Worm (Caenorhabditis elegans) whole organism, late embryonic: ENCODE data around the gene F55A11.8.

Source experiments
- C08G9.2 ChIP-seq: sonication (generic microtip); optimal IDR thresholded peaks from 2 replicates; lab custom pipeline; 2016; ENCODE audit warnings: mild to moderate bottlenecking, missing genetic modification characterization, moderate library complexity, missing compliant biosample characterization
- F13H6.1 ChIP-seq: sonication (generic microtip); optimal IDR thresholded peaks from 2 replicates; lab custom pipeline; 2016; ENCODE audit warnings: missing genetic modification characterization, missing compliant biosample characterization
- K02D7.2 ChIP-seq: sonication (generic microtip); optimal IDR thresholded peaks from 2 replicates; lab custom pipeline; 2017; ENCODE audit warnings: mild to moderate bottlenecking, missing genetic modification characterization, missing compliant biosample characterization
- K09A11.1 ChIP-seq: sonication (generic microtip); optimal IDR thresholded peaks from 2 replicates; lab custom pipeline; 2017; ENCODE audit warnings: antibody characterized with exemption, mild to moderate bottlenecking, missing genetic modification characterization, missing compliant biosample characterization; ENCODE audit not compliant: insufficient read depth
- T23F11.4 ChIP-seq: fragments of 200-800 bp; sonication (Bioruptor generic); optimal IDR thresholded peaks from 2 replicates; lab custom pipeline; 2018; ENCODE audit warnings: mild to moderate bottlenecking, missing genetic modification characterization, missing compliant biosample characterization
- Y22D7AL.16 ChIP-seq: sonication (generic microtip); optimal IDR thresholded peaks from 2 replicates; lab custom pipeline; 2016; ENCODE audit warnings: missing genetic modification characterization, missing compliant biosample characterization
- ama-1 ChIP-seq: fragments of 150-350 bp; optimal IDR thresholded peaks from 2 replicates; lab custom pipeline; 2014
- ceh-18 ChIP-seq: sonication (generic microtip); optimal IDR thresholded peaks from 2 replicates; lab custom pipeline; 2016; ENCODE audit warnings: missing genetic modification characterization, missing compliant biosample characterization
- ceh-19 ChIP-seq: fragments of 200-800 bp; sonication (Bioruptor generic); optimal IDR thresholded peaks from 2 replicates; lab custom pipeline; 2018; ENCODE audit warnings: mild to moderate bottlenecking, missing genetic modification characterization, missing compliant biosample characterization
- ceh-2 ChIP-seq: sonication (generic microtip); optimal IDR thresholded peaks from 2 replicates; lab custom pipeline; 2016; ENCODE audit warnings: missing genotype, missing genetic modification characterization, missing compliant biosample characterization
- ceh-24 ChIP-seq: sonication (generic microtip); optimal IDR thresholded peaks from 2 replicates; lab custom pipeline; 2016; ENCODE audit warnings: mild to moderate bottlenecking, missing genetic modification characterization, missing compliant biosample characterization
- ceh-30 ChIP-seq: fragments of 150-350 bp; optimal IDR thresholded peaks from 2 replicates; lab custom pipeline; 2014; ENCODE audit warnings: missing biosample characterization, missing genetic modification characterization
- ceh-34 ChIP-seq: sonication (generic microtip); optimal IDR thresholded peaks from 2 replicates; lab custom pipeline; 2016; ENCODE audit warnings: mild to moderate bottlenecking, missing genetic modification characterization, missing compliant biosample characterization
- ceh-48 ChIP-seq: sonication (generic microtip); optimal IDR thresholded peaks from 2 replicates; lab custom pipeline; 2016; ENCODE audit warnings: missing genetic modification characterization, inconsistent platforms, missing compliant biosample characterization
- che-1 ChIP-seq: sonication (generic microtip); optimal IDR thresholded peaks from 2 replicates; lab custom pipeline; 2016; ENCODE audit warnings: mild to moderate bottlenecking, missing genetic modification characterization, missing compliant biosample characterization
- dmd-4 ChIP-seq: sonication (generic microtip); optimal IDR thresholded peaks from 2 replicates; lab custom pipeline; 2016; ENCODE audit warnings: borderline replicate concordance, missing genetic modification characterization, missing compliant biosample characterization
- elt-2 ChIP-seq: sonication (generic microtip); optimal IDR thresholded peaks from 2 replicates; lab custom pipeline; 2016; ENCODE audit warnings: missing genetic modification reagents, missing genetic modification characterization, missing compliant biosample characterization
- eyg-1 ChIP-seq: sonication (generic microtip); optimal IDR thresholded peaks from 2 replicates; lab custom pipeline; 2016; ENCODE audit warnings: missing genotype, missing genetic modification characterization, missing compliant biosample characterization
- fkh-6 ChIP-seq: sonication (generic microtip); optimal IDR thresholded peaks from 2 replicates; lab custom pipeline; 2016; ENCODE audit warnings: missing genetic modification characterization, missing compliant biosample characterization
- hlh-13 ChIP-seq: fragments of 200-800 bp; sonication (Bioruptor generic); optimal IDR thresholded peaks from 2 replicates; lab custom pipeline; 2018; ENCODE audit warnings: mild to moderate bottlenecking, missing genetic modification characterization, missing compliant biosample characterization
- hlh-15 ChIP-seq: sonication (generic microtip); optimal IDR thresholded peaks from 2 replicates; lab custom pipeline; 2016; ENCODE audit warnings: missing genetic modification characterization, missing compliant biosample characterization
- hlh-30 ChIP-seq: sonication (generic microtip); optimal IDR thresholded peaks from 2 replicates; lab custom pipeline; 2017; ENCODE audit warnings: antibody characterized with exemption, missing genetic modification characterization, missing compliant biosample characterization; ENCODE audit not compliant: insufficient read depth
- lim-6 ChIP-seq: sonication (generic microtip); optimal IDR thresholded peaks from 2 replicates; lab custom pipeline; 2016; ENCODE audit warnings: missing genetic modification characterization, missing compliant biosample characterization
- nfya-1 ChIP-seq: sonication (generic microtip); optimal IDR thresholded peaks from 2 replicates; lab custom pipeline; 2017; ENCODE audit warnings: missing genetic modification characterization, mild to moderate bottlenecking, missing compliant biosample characterization, antibody characterized with exemption, moderate library complexity
- npax-4 ChIP-seq: sonication (generic microtip); optimal IDR thresholded peaks from 2 replicates; lab custom pipeline; 2016; ENCODE audit warnings: missing genetic modification characterization, missing compliant biosample characterization
- odd-2 ChIP-seq: sonication (generic microtip); optimal IDR thresholded peaks from 2 replicates; lab custom pipeline; 2017; ENCODE audit warnings: antibody characterized with exemption, mild to moderate bottlenecking, missing genetic modification characterization, missing compliant biosample characterization
- pax-1 ChIP-seq: fragments of 150-350 bp; optimal IDR thresholded peaks from 2 replicates; lab custom pipeline; 2014; ENCODE audit warnings: missing biosample characterization, missing genetic modification characterization
- pha-2 ChIP-seq: sonication (generic microtip); optimal IDR thresholded peaks from 2 replicates; lab custom pipeline; 2017; ENCODE audit warnings: mild to moderate bottlenecking, missing genetic modification characterization, missing compliant biosample characterization
- pros-1 ChIP-seq: fragments of 150-350 bp; optimal IDR thresholded peaks from 2 replicates; lab custom pipeline; 2014; ENCODE audit warnings: missing biosample characterization, missing genetic modification reagents, missing genetic modification characterization
- sox-2 ChIP-seq: fragments of 200-800 bp; sonication (Bioruptor generic); IDR thresholded peaks from 2 replicates; pipeline ENCODE4 v1.3.6; 2022; ENCODE audit warnings: missing genetic modification reagents, missing genetic modification characterization, missing compliant biosample characterization
- tbx-2 ChIP-seq: sonication (generic microtip); optimal IDR thresholded peaks from 2 replicates; lab custom pipeline; 2016; ENCODE audit warnings: missing genetic modification characterization, missing compliant biosample characterization
- unc-3 ChIP-seq, 2 experiments: fragments of 200-800 bp in 1 of 2; sonication (Bioruptor generic) in 1 of 2; sonication (generic microtip) in 1 of 2; conservative IDR thresholded peaks in 1 of 2; optimal IDR thresholded peaks in 1 of 2; 2 replicates each; pipeline versions ENCODE4 v1.3.6 to Lab custom; 2016 to 2022; ENCODE audit warnings: missing compliant biosample characterization in 2 of 2, missing genetic modification characterization in 2 of 2, missing genetic modification reagents in 1 of 2
- unc-55 ChIP-seq: sonication (generic microtip); optimal IDR thresholded peaks from 2 replicates; lab custom pipeline; 2017; ENCODE audit warnings: missing biosample characterization, missing genetic modification reagents, missing genetic modification characterization
- unc-86 ChIP-seq: sonication (generic microtip); optimal IDR thresholded peaks from 2 replicates; lab custom pipeline; 2016; ENCODE audit warnings: missing genetic modification characterization, missing compliant biosample characterization
- zip-5 ChIP-seq: sonication (generic microtip); optimal IDR thresholded peaks from 2 replicates; lab custom pipeline; 2016; ENCODE audit warnings: missing genetic modification characterization, missing compliant biosample characterization

Gene F55A11.8

ce11 chrV:11820551-11820950 is 32.6 kb downstream of the F55A11.8 start:
- TF ChIP-seq elt-2 (tag; lab: Kevin White, UChicago) (peak; percentile 34), sox-2 (GFP tag; lab: Robert Waterston, UW) (no peak)

- no peak for TF ChIP-seq hlh-30
- TF ChIP-seq dmd-4 (tag; lab: Kevin White, UChicago) = no peak
- TF ChIP-seq C08G9.2 (tag; lab: Kevin White, UChicago) = no peak
- no peak for TF ChIP-seq F13H6.1 (tag; lab: Kevin White, UChicago)
- no peak for TF ChIP-seq pros-1 (tag; lab: Kevin White, UChicago)
- TF ChIP-seq fkh-6 (tag; lab: Kevin White, UChicago) = no peak
- TF ChIP-seq unc-86 (tag; lab: Kevin White, UChicago) = no peak
- TF ChIP-seq npax-4 = no peak
- TF ChIP-seq hlh-13 (GFP tag; lab: Kevin White, UChicago) = no peak
- TF ChIP-seq sox-2 (GFP tag; lab: Robert Waterston, UW) = no peak
- no peak for TF ChIP-seq K09A11.1 (tag; lab: Kevin White, UChicago)
- TF ChIP-seq ceh-19 (GFP tag; lab: Kevin White, UChicago) = no peak
Observed at ce11 chrV:11822461-11822939, 34.5 kb downstream of the F55A11.8 start, which contains the start of gene pyc-1. TSS of gene pyc-1 (minus strand) at chrV:11822529.

ce11 chrV:11823125-11823833 is 35.3 kb downstream of the F55A11.8 start:
- TF ChIP-seq nfya-1 (tag; lab: Kevin White, UChicago) (peak; percentile 36), elt-2 (tag; lab: Kevin White, UChicago) (peak; percentile 39)

ce11 chrV:11823978-11824377 is 36.0 kb downstream of the F55A11.8 start:
- TF ChIP-seq ceh-2 (no peak), fkh-6 (tag; lab: Kevin White, UChicago) (no peak), lim-6 (tag; lab: Kevin White, UChicago) (no peak), ceh-34 (no peak), ceh-18 (tag; lab: Kevin White, UChicago) (peak; percentile 54), K09A11.1 (tag; lab: Kevin White, UChicago) (no peak), T23F11.4 (no peak), hlh-15 (tag; lab: Kevin White, UChicago) (no peak), odd-2 (no peak), ceh-48 (no peak), eyg-1 (tag; lab: Kevin White, UChicago) (no peak), pros-1 (tag; lab: Kevin White, UChicago) (no peak), unc-3 (GFP tag; conservative IDR thresholded peaks at IDR 0.05; lab: Robert Waterston, UW) (no peak), unc-3 (tag; optimal IDR thresholded peaks at IDR 0.05; lab: Kevin White, UChicago) (no peak), che-1 (tag; lab: Kevin White, UChicago) (no peak), hlh-13 (GFP tag; lab: Kevin White, UChicago) (no peak), ceh-30 (tag; lab: Kevin White, UChicago) (no peak), hlh-30 (peak; percentile 11), unc-55 (peak; percentile 33), tbx-2 (tag; lab: Kevin White, UChicago) (no peak), zip-5 (no peak), Y22D7AL.16 (tag; lab: Kevin White, UChicago) (no peak)

- TF ChIP-seq K02D7.2 (tag; lab: Kevin White, UChicago) (no peak), ceh-18 (tag; lab: Kevin White, UChicago) (no peak), T23F11.4 (no peak), zip-5 (no peak), npax-4 (no peak), C08G9.2 (tag; lab: Kevin White, UChicago) (no peak), ceh-30 (tag; lab: Kevin White, UChicago) (no peak), odd-2 (no peak), pax-1 (tag; lab: Kevin White, UChicago) (no peak), ceh-24 (tag; lab: Kevin White, UChicago) (no peak), pha-2 (tag; lab: Kevin White, UChicago) (no peak), dmd-4 (tag; lab: Kevin White, UChicago) (no peak), ama-1 (lab: Kevin White, UChicago) (no peak)
Observed at ce11 chrV:11825662-11826061, 37.7 kb downstream of the F55A11.8 start, which contains the start of gene D2023.4. TSS of gene D2023.4 (minus strand) at chrV:11825762.
